Worm (Caenorhabditis elegans) whole organism, L1 larva: ENCODE results near the gene T05H4.4.
A peak's percentile ranks its signal among the peaks of the same experiment; 100 is the strongest.

Experiments
- aly-2 ChIP-seq: fragments of 150-350 bp; optimal IDR thresholded peaks from 2 replicates; lab custom pipeline; 2014; ENCODE audit warnings: missing biosample characterization, missing genetic modification characterization
- ama-1 ChIP-seq: fragments of 150-350 bp; optimal IDR thresholded peaks from 2 replicates; lab custom pipeline; 2014
- blmp-1 ChIP-seq: fragments of 150-350 bp; optimal IDR thresholded peaks from 2 replicates; lab custom pipeline; 2014; ENCODE audit warnings: missing biosample characterization, missing genetic modification characterization
- elt-2 ChIP-seq: sonication (generic microtip); optimal IDR thresholded peaks from 2 replicates; lab custom pipeline; 2016; ENCODE audit warnings: missing genetic modification characterization, mild to moderate bottlenecking, inconsistent platforms, missing compliant biosample characterization, missing genetic modification reagents
- fkh-4 ChIP-seq: sonication (generic microtip); optimal IDR thresholded peaks from 2 replicates; lab custom pipeline; 2016; ENCODE audit warnings: missing compliant biosample characterization, missing genetic modification characterization, borderline replicate concordance
- lin-35 ChIP-seq, 2 experiments: fragments of 150-350 bp; optimal IDR thresholded peaks; 2 replicates each; lab custom pipeline; 2014; ENCODE audit warnings: missing biosample characterization in 2 of 2, missing genetic modification characterization in 2 of 2, missing genetic modification reagents in 2 of 2
- mdl-1 ChIP-seq, 2 experiments: fragments of 150-350 bp; optimal IDR thresholded peaks; 2 replicates each; lab custom pipeline; 2014 to 2017; ENCODE audit warnings: missing biosample characterization in 2 of 2, missing genetic modification characterization in 2 of 2, inconsistent platforms in 1 of 2
- pqm-1 ChIP-seq: sonication (generic microtip); optimal IDR thresholded peaks from 3 replicates; lab custom pipeline; 2017; ENCODE audit warnings: missing biosample characterization, missing genetic modification characterization
- skn-1 ChIP-seq: fragments of 150-350 bp; optimal IDR thresholded peaks from 2 replicates; lab custom pipeline; 2014; ENCODE audit warnings: missing biosample characterization, missing genetic modification characterization
- snu-23 ChIP-seq: sonication (generic microtip); optimal IDR thresholded peaks from 2 replicates; lab custom pipeline; 2016; ENCODE audit warnings: missing genetic modification characterization, missing compliant biosample characterization
- unc-62 ChIP-seq: fragments of 150-350 bp; optimal IDR thresholded peaks from 2 replicates; lab custom pipeline; 2014; ENCODE audit warnings: missing biosample characterization, missing genetic modification reagents, missing genetic modification characterization

DNA sequence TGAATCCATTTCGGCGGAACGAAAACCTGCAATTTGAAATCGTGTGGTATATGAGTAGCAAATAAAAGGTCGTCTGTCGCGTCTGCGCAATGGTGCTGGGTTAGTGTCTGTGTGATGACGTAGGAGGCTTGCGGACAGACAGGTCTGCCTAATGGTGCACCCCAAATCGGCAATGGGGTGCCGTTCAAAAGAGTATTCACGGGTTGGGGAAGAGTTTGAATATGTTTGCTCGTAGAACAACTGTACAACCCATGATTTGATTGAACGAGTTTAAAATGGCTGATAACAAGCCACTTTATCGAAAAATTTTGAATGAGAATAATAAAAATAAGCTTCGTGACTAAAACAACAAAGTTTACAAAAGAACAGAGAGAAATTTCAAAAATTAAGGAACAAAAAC is 12.8 kb upstream of the T05H4.4 start, which contains the start of gene T05H4.11:
- TF ChIP-seq mdl-1 (tag; optimal IDR thresholded peaks at IDR 0.05; lab: Kevin White, UChicago) (no peak), pqm-1 (tag; lab: Kevin White, UChicago) (no peak), aly-2 (tag; lab: Kevin White, UChicago) (no peak), fkh-4 (tag; lab: Kevin White, UChicago) (no peak), ama-1 (lab: Kevin White, UChicago) (peak; percentile 14), snu-23 (no peak), lin-35 (GFP tag; optimal IDR thresholded peaks at IDR 0.05; lab: Kevin White, UChicago) (no peak), elt-2 (tag; lab: Kevin White, UChicago) (no peak), blmp-1 (tag; lab: Kevin White, UChicago) (no peak), unc-62 (GFP tag; lab: Kevin White, UChicago) (no peak), skn-1 (tag; lab: Kevin White, UChicago) (no peak)
